Fruit fly (Drosophila melanogaster) whole organism, prepupa: ENCODE results near the gene Dredd.

ENCODE experiments used
- CG10631 ChIP-seq: fragments of 200-800 bp; sonication (Bioruptor generic); optimal IDR thresholded peaks from 2 replicates; lab custom pipeline; 2016; ENCODE audit warnings: missing biosample characterization, missing genetic modification characterization
- CG10669 ChIP-seq: fragments of 200-800 bp; sonication (Bioruptor generic); optimal IDR thresholded peaks from 3 replicates; lab custom pipeline; 2018; ENCODE audit warnings: missing biosample characterization, mild to moderate bottlenecking, missing genetic modification characterization, moderate library complexity
- CG11294 ChIP-seq: fragments of 200-800 bp; sonication (Bioruptor generic); IDR thresholded peaks from 2 replicates; pipeline ENCODE4 v1.3.6; 2022; ENCODE audit warnings: missing biosample characterization, missing genetic modification characterization
- CG1621 ChIP-seq: fragments of 200-800 bp; sonication (Bioruptor generic); optimal IDR thresholded peaks from 3 replicates; lab custom pipeline; 2018; ENCODE audit warnings: missing biosample characterization, mild to moderate bottlenecking, missing genetic modification characterization
- CG3032 ChIP-seq: fragments of 200-800 bp; optimal IDR thresholded peaks from 2 replicates; lab custom pipeline; 2019; ENCODE audit warnings: missing biosample characterization, mild to moderate bottlenecking, missing genetic modification characterization, moderate library complexity
- CG31627 ChIP-seq: fragments of 200-800 bp; sonication (Bioruptor generic); optimal IDR thresholded peaks from 3 replicates; lab custom pipeline; 2016; ENCODE audit warnings: missing biosample characterization, missing genetic modification characterization
- CG32006 ChIP-seq: fragments of 200-800 bp; sonication (Bioruptor generic); optimal IDR thresholded peaks from 3 replicates; lab custom pipeline; 2017; ENCODE audit warnings: missing biosample characterization, mild to moderate bottlenecking, missing genetic modification characterization
- CG34406 ChIP-seq: fragments of 200-800 bp; sonication (Bioruptor generic); optimal IDR thresholded peaks from 3 replicates; lab custom pipeline; 2016; ENCODE audit warnings: missing biosample characterization, missing genetic modification characterization
- CG4318 ChIP-seq: fragments of 200-800 bp; sonication (Bioruptor generic); optimal IDR thresholded peaks from 3 replicates; lab custom pipeline; 2017; ENCODE audit warnings: missing biosample characterization, mild to moderate bottlenecking, missing genetic modification characterization
- CG6163 ChIP-seq: fragments of 200-800 bp; sonication (Bioruptor generic); IDR thresholded peaks from 3 replicates; pipeline ENCODE4 v1.3.6; 2022; ENCODE audit warnings: missing biosample characterization, missing genetic modification characterization
- CG6276 ChIP-seq: fragments of 200-800 bp; sonication (Bioruptor generic); optimal IDR thresholded peaks from 2 replicates; lab custom pipeline; 2017; ENCODE audit warnings: missing biosample characterization, mild to moderate bottlenecking, missing genetic modification characterization
- CG6792 ChIP-seq: fragments of 200-800 bp; sonication (Bioruptor generic); optimal IDR thresholded peaks from 3 replicates; lab custom pipeline; 2016; ENCODE audit warnings: missing biosample characterization, missing genetic modification characterization
- CG6808 ChIP-seq: fragments of 200-800 bp; sonication (Bioruptor generic); optimal IDR thresholded peaks from 3 replicates; lab custom pipeline; 2017; ENCODE audit warnings: missing biosample characterization, missing genetic modification characterization, mild to moderate bottlenecking, moderate library complexity, missing genetic modification reagents
- CG6854 ChIP-seq: fragments of 200-800 bp; sonication (Bioruptor generic); optimal IDR thresholded peaks from 2 replicates; lab custom pipeline; 2017; ENCODE audit warnings: missing biosample characterization, mild to moderate bottlenecking, missing genetic modification characterization
- CG7368 ChIP-seq: fragments of 200-800 bp; sonication (Bioruptor generic); optimal IDR thresholded peaks from 3 replicates; lab custom pipeline; 2016; ENCODE audit warnings: missing biosample characterization, missing genetic modification characterization
- CG8632 ChIP-seq: fragments of 200-800 bp; sonication (Bioruptor generic); optimal IDR thresholded peaks from 3 replicates; lab custom pipeline; 2016; ENCODE audit warnings: missing biosample characterization, missing genetic modification characterization
- CG9139 ChIP-seq: fragments of 200-800 bp; sonication (Bioruptor generic); optimal IDR thresholded peaks from 3 replicates; lab custom pipeline; 2017; ENCODE audit warnings: missing biosample characterization, mild to moderate bottlenecking, missing genetic modification characterization
- Eip78C ChIP-seq: fragments of 200-800 bp; sonication (Bioruptor generic); peaks from one replicate; lab custom pipeline; 2016; ENCODE audit warnings: missing biosample characterization, missing genetic modification characterization
- Eip93F ChIP-seq: fragments of 200-800 bp; sonication (Bioruptor generic); optimal IDR thresholded peaks from 2 replicates; lab custom pipeline; 2016; ENCODE audit warnings: missing biosample characterization, mild to moderate bottlenecking, missing genetic modification characterization
- Hr38 ChIP-seq: sonication (Bioruptor generic); optimal IDR thresholded peaks from 2 replicates; lab custom pipeline; 2016; ENCODE audit warnings: missing biosample characterization, missing genetic modification characterization
- Lpt ChIP-seq: fragments of 200-800 bp; sonication (Bioruptor generic); optimal IDR thresholded peaks from 3 replicates; lab custom pipeline; 2016; ENCODE audit warnings: missing biosample characterization, missing genetic modification characterization
- Met ChIP-seq: fragments of 200-800 bp; sonication (Bioruptor generic); optimal IDR thresholded peaks from 3 replicates; lab custom pipeline; 2016; ENCODE audit warnings: missing biosample characterization, missing genetic modification characterization
- OdsH ChIP-seq: fragments of 200-800 bp; sonication (Bioruptor generic); optimal IDR thresholded peaks from 3 replicates; lab custom pipeline; 2016; ENCODE audit warnings: missing biosample characterization, missing genetic modification characterization
- Sox102F ChIP-seq: fragments of 200-800 bp; sonication (Bioruptor generic); optimal IDR thresholded peaks from 2 replicates; lab custom pipeline; 2016; ENCODE audit warnings: missing biosample characterization, mild to moderate bottlenecking, missing genetic modification characterization
- Sox14 ChIP-seq: fragments of 200-800 bp; sonication (Bioruptor generic); optimal IDR thresholded peaks from 3 replicates; lab custom pipeline; 2016; ENCODE audit warnings: missing biosample characterization, missing genetic modification characterization
- achi ChIP-seq: fragments of 200-800 bp; sonication (Bioruptor generic); optimal IDR thresholded peaks from 3 replicates; lab custom pipeline; 2016; ENCODE audit warnings: missing biosample characterization, missing genetic modification characterization
- cyc ChIP-seq: fragments of 200-800 bp; sonication (Bioruptor generic); optimal IDR thresholded peaks from 3 replicates; lab custom pipeline; 2016; ENCODE audit warnings: missing biosample characterization, missing genetic modification characterization
- dac ChIP-seq: fragments of 200-800 bp; sonication (Bioruptor generic); optimal IDR thresholded peaks from 2 replicates; lab custom pipeline; 2017; ENCODE audit warnings: missing biosample characterization, mild to moderate bottlenecking, missing genetic modification characterization
- eg ChIP-seq: fragments of 200-800 bp; sonication (Bioruptor generic); IDR thresholded peaks from 3 replicates; pipeline ENCODE4 v1.3.6; 2022; ENCODE audit warnings: missing biosample characterization, missing genetic modification characterization
- fd59A ChIP-seq: fragments of 200-800 bp; sonication (Bioruptor generic); optimal IDR thresholded peaks from 2 replicates; lab custom pipeline; 2017; ENCODE audit warnings: missing biosample characterization, mild to moderate bottlenecking, missing genetic modification characterization, missing genetic modification reagents
- fkh ChIP-seq: fragments of 200-800 bp; sonication (Bioruptor generic); optimal IDR thresholded peaks from 3 replicates; lab custom pipeline; 2017; ENCODE audit warnings: missing biosample characterization, mild to moderate bottlenecking, missing genetic modification characterization, moderate library complexity
- svp ChIP-seq: fragments of 200-800 bp; sonication (Bioruptor generic); peaks from one replicate; lab custom pipeline; 2016; ENCODE audit warnings: missing biosample characterization, missing genetic modification characterization
- topi ChIP-seq: fragments of 200-800 bp; sonication (Bioruptor generic); optimal IDR thresholded peaks from 3 replicates; lab custom pipeline; 2016; ENCODE audit warnings: missing biosample characterization, missing genetic modification characterization

The Dredd gene

DNA sequence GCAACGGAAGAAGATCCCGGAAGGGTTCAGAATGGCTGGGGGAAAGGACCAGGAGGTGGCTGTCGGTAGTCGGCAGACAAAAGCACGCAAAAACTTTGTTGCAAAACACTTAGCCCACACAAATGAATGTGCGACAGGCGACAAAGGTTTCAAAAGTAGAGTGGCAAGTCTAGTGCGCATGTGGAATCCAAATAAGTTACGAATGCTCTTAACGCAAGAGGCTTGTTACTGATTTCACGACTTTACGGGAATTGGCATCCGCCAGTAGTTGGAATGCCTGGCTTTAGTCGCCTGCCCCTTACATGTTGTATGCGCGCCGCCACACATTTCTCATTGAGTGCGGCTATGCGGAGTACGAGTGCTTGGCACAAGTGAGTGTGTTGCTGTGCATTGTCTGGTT, 43.2 kb upstream of the Dredd start (continued):
- TF ChIP-seq topi (peak; percentile 10), CG10631 (GFP tag; lab: Kevin White, UChicago) (peak; percentile 24), CG11294 (GFP tag; lab: Robert Waterston, UW) (no peak), CG31627 (GFP tag; lab: Kevin White, UChicago) (peak; percentile 18), Eip78C (GFP tag; lab: Kevin White, UChicago) (peak; percentile 55), CG4318 (GFP tag; lab: Kevin White, UChicago) (no peak), Eip93F (GFP tag; lab: Kevin White, UChicago) (no peak), CG6792 (GFP tag; lab: Kevin White, UChicago) (no peak), fd59A (GFP tag; lab: Kevin White, UChicago) (no peak), Sox102F (GFP tag; lab: Kevin White, UChicago) (peak; percentile 0), CG8632 (GFP tag; lab: Kevin White, UChicago) (no peak), cyc (GFP tag; lab: Kevin White, UChicago) (peak; percentile 40), Hr38 (GFP tag; lab: Kevin White, UChicago) (no peak), CG3032 (tag; lab: Kevin White, UChicago) (no peak), CG6276 (GFP tag; lab: Kevin White, UChicago) (no peak), achi (GFP tag; lab: Kevin White, UChicago) (peak; percentile 6), CG32006 (GFP tag; lab: Kevin White, UChicago) (peak; percentile 46), CG7368 (GFP tag; lab: Kevin White, UChicago) (peak; percentile 22)

dm6 chrX:658021-658420, 22.7 kb upstream of the Dredd start:
- TF ChIP-seq fkh (GFP tag; lab: Kevin White, UChicago) (no peak), Eip78C (GFP tag; lab: Kevin White, UChicago) (peak; percentile 16)

DNA sequence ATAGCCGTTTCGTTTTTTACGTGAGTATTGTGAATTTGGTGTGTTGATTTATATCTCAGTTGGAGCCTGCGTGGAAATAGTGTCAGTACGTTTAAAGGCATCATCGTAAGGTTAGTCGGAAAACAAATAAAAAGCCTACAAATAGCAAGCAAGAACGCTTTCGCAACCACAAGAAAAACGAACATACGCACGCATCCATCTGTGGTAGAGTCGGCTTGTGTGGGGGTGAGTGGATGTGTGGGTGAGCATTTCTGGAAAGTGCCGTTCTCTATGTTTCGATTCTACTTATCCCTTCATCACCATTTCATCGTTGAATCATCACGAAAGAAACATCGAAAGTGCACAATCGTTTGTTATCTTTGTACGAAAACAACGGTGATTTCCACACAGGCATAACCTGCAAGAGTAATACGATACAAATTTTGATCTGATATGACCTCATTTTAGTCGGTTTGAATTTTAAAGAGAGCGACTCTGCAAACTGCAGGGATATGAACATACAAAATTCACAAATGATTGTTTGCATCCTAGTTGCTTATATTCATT, 21.1 kb upstream of the Dredd start:
- peak; percentile 9 for TF ChIP-seq CG9139 (GFP tag; lab: Kevin White, UChicago)
- peak; percentile 14 for TF ChIP-seq Eip78C (GFP tag; lab: Kevin White, UChicago)
- TF ChIP-seq CG6808 (GFP tag; lab: Kevin White, UChicago), result peak; percentile 2
- TF ChIP-seq OdsH (GFP tag; lab: Kevin White, UChicago), result no peak

- TF ChIP-seq CG6163 (GFP tag; lab: Robert Waterston, UW) (peak; percentile 43; the same call in 1 of the 3 replicates), eg (GFP tag; lab: Robert Waterston, UW) (0 out of 3 replicates have a peak, but pooled peaks have one; percentile 6), Met (GFP tag; lab: Kevin White, UChicago) (no peak), dac (GFP tag; lab: Kevin White, UChicago) (no peak), Sox14 (GFP tag; lab: Kevin White, UChicago) (peak; percentile 4), CG10669 (GFP tag; lab: Kevin White, UChicago) (no peak), Lpt (no peak), CG1621 (tag; lab: Kevin White, UChicago) (no peak), Eip78C (GFP tag; lab: Kevin White, UChicago) (peak; percentile 53), CG34406 (GFP tag; lab: Kevin White, UChicago) (no peak), cyc (GFP tag; lab: Kevin White, UChicago) (no peak), CG7368 (GFP tag; lab: Kevin White, UChicago) (no peak), CG6854 (GFP tag; lab: Kevin White, UChicago) (no peak), svp (GFP tag; lab: Kevin White, UChicago) (peak; percentile 55)
Measured at dm6 chrX:655492-656379, 20.4 kb upstream of the Dredd start, which contains the start of the genes Hmt4-20 and SkpA. Gene Hmt4-20 (minus strand): TSS chrX:656033. Gene SkpA (plus strand): TSS chrX:656114.
